Fruit fly (Drosophila melanogaster) whole organism, prepupa: ENCODE data around the gene Sarm.

Experiments used
- Blimp-1 ChIP-seq: fragments of 200-800 bp; sonication (Bioruptor generic); optimal IDR thresholded peaks from 3 replicates; lab custom pipeline; 2017; ENCODE audit warnings: missing biosample characterization, missing genetic modification characterization, mild to moderate bottlenecking, moderate library complexity, missing genetic modification reagents
- CG10669 ChIP-seq: fragments of 200-800 bp; sonication (Bioruptor generic); optimal IDR thresholded peaks from 3 replicates; lab custom pipeline; 2018; ENCODE audit warnings: missing biosample characterization, mild to moderate bottlenecking, missing genetic modification characterization, moderate library complexity
- CG11294 ChIP-seq: fragments of 200-800 bp; sonication (Bioruptor generic); IDR thresholded peaks from 2 replicates; pipeline ENCODE4 v1.3.6; 2022; ENCODE audit warnings: missing biosample characterization, missing genetic modification characterization
- CG11762 ChIP-seq: fragments of 200-800 bp; sonication (Bioruptor generic); optimal IDR thresholded peaks from 3 replicates; lab custom pipeline; 2016; ENCODE audit warnings: missing biosample characterization, missing genetic modification characterization; ENCODE audit not compliant: insufficient read depth
- CG11902 ChIP-seq: fragments of 200-800 bp; sonication (Bioruptor generic); optimal IDR thresholded peaks from 3 replicates; lab custom pipeline; 2016; ENCODE audit warnings: missing biosample characterization, missing genetic modification characterization
- CG15336 ChIP-seq: fragments of 200-800 bp; sonication (Bioruptor generic); IDR thresholded peaks from 2 replicates; pipeline ENCODE4 v1.3.6; 2022; ENCODE audit warnings: missing biosample characterization, missing genetic modification characterization
- CG1621 ChIP-seq: fragments of 200-800 bp; sonication (Bioruptor generic); optimal IDR thresholded peaks from 3 replicates; lab custom pipeline; 2018; ENCODE audit warnings: missing biosample characterization, mild to moderate bottlenecking, missing genetic modification characterization
- CG16779 ChIP-seq: fragments of 200-800 bp; sonication (Bioruptor generic); optimal IDR thresholded peaks from 3 replicates; lab custom pipeline; 2017; ENCODE audit warnings: missing biosample characterization, mild to moderate bottlenecking, missing genetic modification characterization
- CG3032 ChIP-seq: fragments of 200-800 bp; optimal IDR thresholded peaks from 2 replicates; lab custom pipeline; 2019; ENCODE audit warnings: missing biosample characterization, mild to moderate bottlenecking, missing genetic modification characterization, moderate library complexity
- CG31627 ChIP-seq: fragments of 200-800 bp; sonication (Bioruptor generic); optimal IDR thresholded peaks from 3 replicates; lab custom pipeline; 2016; ENCODE audit warnings: missing biosample characterization, missing genetic modification characterization
- CG32006 ChIP-seq: fragments of 200-800 bp; sonication (Bioruptor generic); optimal IDR thresholded peaks from 3 replicates; lab custom pipeline; 2017; ENCODE audit warnings: missing biosample characterization, mild to moderate bottlenecking, missing genetic modification characterization
- CG3919 ChIP-seq: fragments of 200-800 bp; sonication (Bioruptor generic); optimal IDR thresholded peaks from 3 replicates; lab custom pipeline; 2016; ENCODE audit warnings: missing biosample characterization, missing genetic modification characterization
- CG4318 ChIP-seq: fragments of 200-800 bp; sonication (Bioruptor generic); optimal IDR thresholded peaks from 3 replicates; lab custom pipeline; 2017; ENCODE audit warnings: missing biosample characterization, mild to moderate bottlenecking, missing genetic modification characterization
- CG6163 ChIP-seq: fragments of 200-800 bp; sonication (Bioruptor generic); IDR thresholded peaks from 3 replicates; pipeline ENCODE4 v1.3.6; 2022; ENCODE audit warnings: missing biosample characterization, missing genetic modification characterization
- CG6276 ChIP-seq: fragments of 200-800 bp; sonication (Bioruptor generic); optimal IDR thresholded peaks from 2 replicates; lab custom pipeline; 2017; ENCODE audit warnings: missing biosample characterization, mild to moderate bottlenecking, missing genetic modification characterization
- CG6792 ChIP-seq: fragments of 200-800 bp; sonication (Bioruptor generic); optimal IDR thresholded peaks from 3 replicates; lab custom pipeline; 2016; ENCODE audit warnings: missing biosample characterization, missing genetic modification characterization
- CG6808 ChIP-seq: fragments of 200-800 bp; sonication (Bioruptor generic); optimal IDR thresholded peaks from 3 replicates; lab custom pipeline; 2017; ENCODE audit warnings: missing biosample characterization, missing genetic modification characterization, mild to moderate bottlenecking, moderate library complexity, missing genetic modification reagents
- CG6854 ChIP-seq: fragments of 200-800 bp; sonication (Bioruptor generic); optimal IDR thresholded peaks from 2 replicates; lab custom pipeline; 2017; ENCODE audit warnings: missing biosample characterization, mild to moderate bottlenecking, missing genetic modification characterization
- CG8119 ChIP-seq: fragments of 200-800 bp; sonication (Bioruptor generic); IDR thresholded peaks from 3 replicates; pipeline ENCODE4 v1.3.6; 2022; ENCODE audit warnings: missing biosample characterization, missing genetic modification characterization
- CG8319 ChIP-seq: fragments of 200-800 bp; sonication (Bioruptor generic); optimal IDR thresholded peaks from 3 replicates; lab custom pipeline; 2016; ENCODE audit warnings: missing biosample characterization, missing genetic modification characterization
- CG8632 ChIP-seq: fragments of 200-800 bp; sonication (Bioruptor generic); optimal IDR thresholded peaks from 3 replicates; lab custom pipeline; 2016; ENCODE audit warnings: missing biosample characterization, missing genetic modification characterization
- CG9139 ChIP-seq: fragments of 200-800 bp; sonication (Bioruptor generic); optimal IDR thresholded peaks from 3 replicates; lab custom pipeline; 2017; ENCODE audit warnings: missing biosample characterization, mild to moderate bottlenecking, missing genetic modification characterization
- Eip75B ChIP-seq: fragments of 200-800 bp; sonication (Bioruptor generic); optimal IDR thresholded peaks from 3 replicates; lab custom pipeline; 2016; ENCODE audit warnings: missing biosample characterization, missing genetic modification characterization
- Eip78C ChIP-seq: fragments of 200-800 bp; sonication (Bioruptor generic); peaks from one replicate; lab custom pipeline; 2016; ENCODE audit warnings: missing biosample characterization, missing genetic modification characterization
- Eip93F ChIP-seq: fragments of 200-800 bp; sonication (Bioruptor generic); optimal IDR thresholded peaks from 2 replicates; lab custom pipeline; 2016; ENCODE audit warnings: missing biosample characterization, mild to moderate bottlenecking, missing genetic modification characterization
- Ets21C ChIP-seq: fragments of 200-800 bp; sonication (Bioruptor generic); optimal IDR thresholded peaks from 3 replicates; lab custom pipeline; 2016; ENCODE audit warnings: missing biosample characterization, missing genetic modification characterization
- Gug ChIP-seq: fragments of 200-800 bp; sonication (Bioruptor generic); IDR thresholded peaks from 2 replicates; pipeline ENCODE4 v1.3.6; 2022; ENCODE audit warnings: missing biosample characterization, missing genetic modification characterization
- Hr39 ChIP-seq: fragments of 200-800 bp; sonication (Bioruptor generic); optimal IDR thresholded peaks from 2 replicates; lab custom pipeline; 2016; ENCODE audit warnings: missing biosample characterization, missing genetic modification characterization
- Hr4 ChIP-seq: fragments of 200-800 bp; sonication (Bioruptor generic); optimal IDR thresholded peaks from 3 replicates; lab custom pipeline; 2016; ENCODE audit warnings: missing biosample characterization, missing genetic modification characterization
- Lpt ChIP-seq: fragments of 200-800 bp; sonication (Bioruptor generic); optimal IDR thresholded peaks from 3 replicates; lab custom pipeline; 2016; ENCODE audit warnings: missing biosample characterization, missing genetic modification characterization
- Met ChIP-seq: fragments of 200-800 bp; sonication (Bioruptor generic); optimal IDR thresholded peaks from 3 replicates; lab custom pipeline; 2016; ENCODE audit warnings: missing biosample characterization, missing genetic modification characterization
- OdsH ChIP-seq: fragments of 200-800 bp; sonication (Bioruptor generic); optimal IDR thresholded peaks from 3 replicates; lab custom pipeline; 2016; ENCODE audit warnings: missing biosample characterization, missing genetic modification characterization
- Sox102F ChIP-seq: fragments of 200-800 bp; sonication (Bioruptor generic); optimal IDR thresholded peaks from 2 replicates; lab custom pipeline; 2016; ENCODE audit warnings: missing biosample characterization, mild to moderate bottlenecking, missing genetic modification characterization
- Sox14 ChIP-seq: fragments of 200-800 bp; sonication (Bioruptor generic); optimal IDR thresholded peaks from 3 replicates; lab custom pipeline; 2016; ENCODE audit warnings: missing biosample characterization, missing genetic modification characterization
- Sox15 ChIP-seq: fragments of 200-800 bp; sonication (Bioruptor generic); optimal IDR thresholded peaks from 3 replicates; lab custom pipeline; 2016; ENCODE audit warnings: missing biosample characterization, missing genetic modification characterization
- achi ChIP-seq: fragments of 200-800 bp; sonication (Bioruptor generic); optimal IDR thresholded peaks from 3 replicates; lab custom pipeline; 2016; ENCODE audit warnings: missing biosample characterization, missing genetic modification characterization
- acj6 ChIP-seq: fragments of 200-800 bp; sonication (Bioruptor generic); optimal IDR thresholded peaks from 3 replicates; lab custom pipeline; 2016; ENCODE audit warnings: missing biosample characterization, missing genetic modification characterization
- dac ChIP-seq: fragments of 200-800 bp; sonication (Bioruptor generic); optimal IDR thresholded peaks from 2 replicates; lab custom pipeline; 2017; ENCODE audit warnings: missing biosample characterization, mild to moderate bottlenecking, missing genetic modification characterization
- dsx ChIP-seq: fragments of 200-800 bp; optimal IDR thresholded peaks from 3 replicates; lab custom pipeline; 2019; ENCODE audit warnings: missing biosample characterization, mild to moderate bottlenecking, missing genetic modification characterization, moderate library complexity; ENCODE audit not compliant: poor library complexity, severe bottlenecking
- eg ChIP-seq: fragments of 200-800 bp; sonication (Bioruptor generic); IDR thresholded peaks from 3 replicates; pipeline ENCODE4 v1.3.6; 2022; ENCODE audit warnings: missing biosample characterization, missing genetic modification characterization
- esn ChIP-seq: fragments of 200-800 bp; sonication (Bioruptor generic); optimal IDR thresholded peaks from 2 replicates; lab custom pipeline; 2016; ENCODE audit warnings: missing biosample characterization, mild to moderate bottlenecking, missing genetic modification characterization, moderate library complexity
- fd59A ChIP-seq: fragments of 200-800 bp; sonication (Bioruptor generic); optimal IDR thresholded peaks from 2 replicates; lab custom pipeline; 2017; ENCODE audit warnings: missing biosample characterization, mild to moderate bottlenecking, missing genetic modification characterization, missing genetic modification reagents
- fd85E ChIP-seq: fragments of 200-800 bp; sonication (Bioruptor generic); optimal IDR thresholded peaks from 3 replicates; lab custom pipeline; 2016; ENCODE audit warnings: missing biosample characterization, missing genetic modification characterization
- pdm3 ChIP-seq: fragments of 200-800 bp; sonication (Bioruptor generic); optimal IDR thresholded peaks from 3 replicates; lab custom pipeline; 2016; ENCODE audit warnings: missing biosample characterization, missing genetic modification characterization
- salr ChIP-seq, 2 experiments: fragments of 200-800 bp; sonication (Bioruptor generic); optimal IDR thresholded peaks; 3 replicates each; lab custom pipeline; 2016 to 2018; ENCODE audit warnings: missing biosample characterization in 2 of 2, missing genetic modification characterization in 2 of 2, mild to moderate bottlenecking in 1 of 2
- ss ChIP-seq, 2 experiments: fragments of 200-800 bp; sonication (Bioruptor generic); optimal IDR thresholded peaks; 2 replicates in 1 of 2; 3 replicates in 1 of 2; lab custom pipeline; 2017 to 2018; ENCODE audit warnings: mild to moderate bottlenecking in 2 of 2, missing biosample characterization in 2 of 2, missing genetic modification characterization in 2 of 2, moderate library complexity in 1 of 2
- svp ChIP-seq: fragments of 200-800 bp; sonication (Bioruptor generic); peaks from one replicate; lab custom pipeline; 2016; ENCODE audit warnings: missing biosample characterization, missing genetic modification characterization
- topi ChIP-seq: fragments of 200-800 bp; sonication (Bioruptor generic); optimal IDR thresholded peaks from 3 replicates; lab custom pipeline; 2016; ENCODE audit warnings: missing biosample characterization, missing genetic modification characterization
- vri ChIP-seq: fragments of 200-800 bp; sonication (Bioruptor generic); optimal IDR thresholded peaks from 3 replicates; lab custom pipeline; 2016; ENCODE audit warnings: missing biosample characterization, mild to moderate bottlenecking, missing genetic modification characterization

Sarm gene

DNA sequence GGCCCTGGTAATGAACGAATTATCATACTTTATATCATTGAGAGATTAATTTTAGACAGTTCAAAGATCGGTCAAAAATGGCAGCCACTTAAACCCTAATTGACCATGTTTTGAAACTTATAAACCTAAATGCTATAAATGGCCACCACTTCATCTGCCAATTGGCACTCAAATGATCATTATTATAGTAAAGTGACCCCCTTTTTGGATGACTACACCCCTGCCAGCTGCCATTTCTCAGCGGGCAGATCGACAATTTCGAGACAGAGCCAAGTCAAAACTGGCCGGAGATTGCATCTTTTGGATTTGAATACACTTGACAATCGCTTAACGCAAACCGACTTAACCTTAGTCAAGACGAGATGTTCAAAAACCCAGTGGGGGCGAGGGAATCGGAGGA, 92.5 kb downstream of the Sarm start (continued):
- TF ChIP-seq topi (peak; percentile 22), achi (GFP tag; lab: Kevin White, UChicago) (no peak), vri (GFP tag; lab: Kevin White, UChicago) (no peak), Sox14 (GFP tag; lab: Kevin White, UChicago) (no peak), CG1621 (no peak), CG3032 (peak; percentile 34), Blimp-1 (GFP tag; lab: Kevin White, UChicago) (no peak), CG10669 (GFP tag; lab: Kevin White, UChicago) (peak; percentile 16), Met (GFP tag; lab: Kevin White, UChicago) (peak; percentile 29), CG31627 (GFP tag; lab: Kevin White, UChicago) (no peak), CG11902 (GFP tag; lab: Kevin White, UChicago) (no peak), dsx (no peak), eg (GFP tag; lab: Robert Waterston, UW) (peak; percentile 44; the same call in 1 of the 3 replicates), fd59A (GFP tag; lab: Kevin White, UChicago) (no peak), Sox102F (GFP tag; lab: Kevin White, UChicago) (no peak), Eip78C (peak; percentile 78), CG6792 (no peak), Eip93F (no peak), dac (GFP tag; lab: Kevin White, UChicago) (no peak), CG16779 (tag; lab: Kevin White, UChicago) (no peak), CG6163 (GFP tag; lab: Robert Waterston, UW) (peak; percentile 68), Sox15 (GFP tag; lab: Kevin White, UChicago) (no peak), Hr4 (GFP tag; lab: Kevin White, UChicago) (peak; percentile 15), svp (GFP tag; lab: Kevin White, UChicago) (peak; percentile 75), OdsH (GFP tag; lab: Kevin White, UChicago) (peak; percentile 17), CG8632 (peak; percentile 29), CG15336 (peak; percentile 41; the same call in 1 of the 2 replicates), Lpt (no peak), fd85E (GFP tag; lab: Kevin White, UChicago) (no peak), CG6276 (GFP tag; lab: Kevin White, UChicago) (peak; percentile 36), CG32006 (GFP tag; lab: Kevin White, UChicago) (peak; percentile 22)

DNA sequence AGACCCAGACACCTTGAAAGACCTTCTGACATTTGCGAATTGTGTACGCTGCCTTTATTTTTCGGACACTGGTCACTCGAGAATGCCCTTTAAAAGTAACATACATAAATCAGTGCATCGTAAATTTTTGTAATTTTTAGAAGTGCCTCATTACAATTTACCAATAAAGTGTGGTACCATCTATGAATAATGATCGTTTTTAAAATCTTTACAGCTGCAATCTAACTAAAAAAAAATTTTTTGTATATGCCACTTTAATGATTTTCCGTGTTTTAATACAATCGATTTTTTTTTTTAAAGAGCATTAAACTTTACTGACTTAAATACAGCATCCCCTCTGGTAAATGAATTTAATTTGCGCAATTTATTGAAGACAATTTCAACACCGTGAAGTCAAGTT, 93.4 kb downstream of the Sarm start:
- TF ChIP-seq Gug (no peak), CG8119 (GFP tag; lab: Robert Waterston, UW) (no peak), fd59A (GFP tag; lab: Kevin White, UChicago) (peak; percentile 28), ss (GFP tag; optimal IDR thresholded peaks at IDR 0.05; lab: Kevin White, UChicago) (peak in 1 of 2 experiments; percentile 50), CG6808 (no peak), CG8632 (peak; percentile 62), CG4318 (no peak), Sox102F (GFP tag; lab: Kevin White, UChicago) (peak; percentile 45), Eip93F (no peak), vri (GFP tag; lab: Kevin White, UChicago) (peak; percentile 24), CG6854 (no peak), Met (GFP tag; lab: Kevin White, UChicago) (peak; percentile 66), Eip78C (peak; percentile 95), CG11762 (GFP tag; lab: Kevin White, UChicago) (peak; percentile 41), CG31627 (GFP tag; lab: Kevin White, UChicago) (peak; percentile 58), CG8319 (GFP tag; lab: Kevin White, UChicago) (peak; percentile 17), esn (GFP tag; lab: Kevin White, UChicago) (peak; percentile 75), CG3919 (GFP tag; lab: Kevin White, UChicago) (peak; percentile 64), Sox15 (GFP tag; lab: Kevin White, UChicago) (peak; percentile 32), CG10669 (GFP tag; lab: Kevin White, UChicago) (peak; percentile 58), CG9139 (GFP tag; lab: Kevin White, UChicago) (peak; percentile 21), Hr39 (GFP tag; lab: Kevin White, UChicago) (peak; percentile 55), CG6276 (GFP tag; lab: Kevin White, UChicago) (no peak), Lpt (no peak), dac (GFP tag; lab: Kevin White, UChicago) (no peak), acj6 (GFP tag; lab: Kevin White, UChicago) (peak; percentile 45), Eip75B (GFP tag; lab: Kevin White, UChicago) (peak; percentile 51), salr (GFP tag; optimal IDR thresholded peaks at IDR 0.05; lab: Kevin White, UChicago) (no peak), pdm3 (GFP tag; lab: Kevin White, UChicago) (peak; percentile 51), CG1621 (no peak), CG6792 (peak; percentile 65), Ets21C (GFP tag; lab: Kevin White, UChicago) (peak; percentile 42), Blimp-1 (GFP tag; lab: Kevin White, UChicago) (peak; percentile 4), CG11294 (GFP tag; lab: Robert Waterston, UW) (no peak)
